Fruit fly (Drosophila melanogaster): Measurements from ENCODE around the gene CG5888.

The CG5888 gene

dm6 chr2L:16350742-16351568 is 97.3 kb downstream of the CG5888 start (continued):
- TF ChIP-seq Rfx (GFP tag; IDR thresholded peaks at IDR 0.05) (peak; percentile 99), CG2875 (GFP tag; optimal IDR thresholded peaks at IDR 0.05) (peak; percentile 99), Mes4 (GFP tag; optimal IDR thresholded peaks at IDR 0.05) (peak; percentile 97), abd-A (tag; optimal IDR thresholded peaks at IDR 0.05) (peak; percentile 95), Drgx (GFP tag; IDR thresholded peaks at IDR 0.05) (peak; percentile 99), en (GFP tag; optimal IDR thresholded peaks at IDR 0.05) (peak; percentile 95), gce (GFP tag; IDR thresholded peaks at IDR 0.05) (peak; percentile 99), NfI (GFP tag; optimal IDR thresholded peaks at IDR 0.05) (peak; percentile 99), sqz (GFP tag; optimal IDR thresholded peaks at IDR 0.05) (peak; percentile 99), bowl (GFP tag; IDR thresholded peaks at IDR 0.05) (peak; percentile 98), ci (GFP tag; IDR thresholded peaks at IDR 0.05) (peak; percentile 100), Opbp (GFP tag; IDR thresholded peaks at IDR 0.05; ENCODE audit: partially characterized antibody) (no peak), Pdp1 (GFP tag; optimal IDR thresholded peaks at IDR 0.05) (peak; percentile 98), nerfin-1 (tag; optimal IDR thresholded peaks at IDR 0.05) (peak; percentile 98), CG18011 (GFP tag; optimal IDR thresholded peaks at IDR 0.05) (peak; percentile 93), Poxn (GFP tag; IDR thresholded peaks at IDR 0.05) (peak; percentile 95), CG14050 (GFP tag; IDR thresholded peaks at IDR 0.05) (peak; percentile 99), z (GFP tag; IDR thresholded peaks at IDR 0.05) (peak; percentile 84), CG8359 (GFP tag; optimal IDR thresholded peaks at IDR 0.05; ENCODE audit: borderline replicate concordance) (peak; percentile 94), CG17912 (GFP tag; optimal IDR thresholded peaks at IDR 0.05) (peak; percentile 95), Aef1 (GFP tag; IDR thresholded peaks at IDR 0.05) (peak; percentile 98), Side (GFP tag; optimal IDR thresholded peaks at IDR 0.05) (peak; percentile 99), CG30431 (GFP tag; optimal IDR thresholded peaks at IDR 0.05) (peak; percentile 97), CG9437 (GFP tag; optimal IDR thresholded peaks at IDR 0.05) (peak; percentile 95), cas (GFP tag; IDR thresholded peaks at IDR 0.05) (peak; percentile 98), B-H2 (GFP tag; optimal IDR thresholded peaks at IDR 0.05) (peak; percentile 98), Med (GFP tag) (peak; percentile 100), lola (GFP tag; optimal IDR thresholded peaks at IDR 0.05) (peak in 1 of 3 experiments; percentile 98), CG16779 (GFP tag; IDR thresholded peaks at IDR 0.05) (peak; percentile 98), CG8388 (GFP tag; optimal IDR thresholded peaks at IDR 0.05) (peak; percentile 99), CG11247 (GFP tag; IDR thresholded peaks at IDR 0.05) (peak; percentile 98), CG18599 (GFP tag; optimal IDR thresholded peaks at IDR 0.05) (peak; percentile 100), schlank (tag; optimal IDR thresholded peaks at IDR 0.05) (peak; percentile 98), p53 (GFP tag; optimal IDR thresholded peaks at IDR 0.05) (peak; percentile 88), Dll (GFP tag; IDR thresholded peaks at IDR 0.05; ENCODE audit: partially characterized antibody) (peak; percentile 28; the same call in 1 of the 4 replicates), gem (tag; optimal IDR thresholded peaks at IDR 0.05) (peak; percentile 100), run (tag; optimal IDR thresholded peaks at IDR 0.05) (peak; percentile 99), Doc2 (GFP tag; IDR thresholded peaks at IDR 0.05) (peak; percentile 93), CoRest (tag; optimal IDR thresholded peaks at IDR 0.05) (peak; percentile 99), CG32767 (GFP tag; IDR thresholded peaks at IDR 0.05) (peak; percentile 99), Hsf (GFP tag; optimal IDR thresholded peaks at IDR 0.05) (peak; percentile 99), GATAe (GFP tag; conservative IDR thresholded peaks at IDR 0.05) (peak; percentile 93), CG10565 (GFP tag; optimal IDR thresholded peaks at IDR 0.05) (peak; percentile 93), CG32772 (GFP tag; IDR thresholded peaks at IDR 0.05) (peak; percentile 99), H2.0 (GFP tag; IDR thresholded peaks at IDR 0.05) (peak; percentile 98), HHEX (GFP tag; optimal IDR thresholded peaks at IDR 0.05) (peak; percentile 99), CG7987 (GFP tag; optimal IDR thresholded peaks at IDR 0.05) (peak; percentile 97), shn (GFP tag; optimal IDR thresholded peaks at IDR 0.05) (peak; percentile 88)
